Fruit fly (Drosophila melanogaster): Measurements from ENCODE around the gene CG1986.

dm6 chrX:9889686-9890085, 21.2 kb downstream of the CG1986 start:
- TF ChIP-seq CrebA (GFP tag; optimal IDR thresholded peaks at IDR 0.05; ENCODE audit: borderline replicate concordance) (no peak), Myc (optimal IDR thresholded peaks at IDR 0.05) (peak; percentile 58), brk (GFP tag; optimal IDR thresholded peaks at IDR 0.05) (no peak), Jra (GFP tag; optimal IDR thresholded peaks at IDR 0.05) (no peak), h (GFP tag; optimal IDR thresholded peaks at IDR 0.05) (no peak), Hnf4 (GFP tag; optimal IDR thresholded peaks at IDR 0.05) (no peak)
